Fruit fly (Drosophila melanogaster) whole organism, embryonic: ENCODE measurements around the gene Wdr62.

Experiments
- Abd-B ChIP-seq: fragments of 200-800 bp; sonication (Bioruptor generic); optimal IDR thresholded peaks from 2 replicates; lab custom pipeline; 2018; ENCODE audit warnings: missing biosample characterization, mild to moderate bottlenecking, missing genetic modification characterization, moderate library complexity
- CG10565 ChIP-seq: fragments of 200-800 bp; sonication (Bioruptor generic); optimal IDR thresholded peaks from 3 replicates; lab custom pipeline; 2016; ENCODE audit warnings: missing biosample characterization, mild to moderate bottlenecking, missing genetic modification characterization
- CG12071 ChIP-seq: fragments of 200-800 bp; sonication (Bioruptor generic); optimal IDR thresholded peaks from 3 replicates; lab custom pipeline; 2018; ENCODE audit warnings: missing biosample characterization, mild to moderate bottlenecking, missing genetic modification characterization
- CG1233 ChIP-seq: fragments of 200-800 bp; sonication (Bioruptor generic); optimal IDR thresholded peaks from 4 replicates; lab custom pipeline; 2018; ENCODE audit warnings: missing biosample characterization, mild to moderate bottlenecking, missing genetic modification characterization
- CG12942 ChIP-seq: fragments of 200-800 bp; sonication (Bioruptor generic); optimal IDR thresholded peaks from 3 replicates; lab custom pipeline; 2016; ENCODE audit warnings: missing biosample characterization, missing genetic modification characterization
- CG13424 ChIP-seq: fragments of 200-800 bp; sonication (Bioruptor generic); optimal IDR thresholded peaks from 2 replicates; lab custom pipeline; 2019; ENCODE audit warnings: missing biosample characterization, mild to moderate bottlenecking, missing genetic modification characterization, moderate library complexity
- CG1647 ChIP-seq: fragments of 200-800 bp; sonication (Bioruptor generic); optimal IDR thresholded peaks from 3 replicates; lab custom pipeline; 2016; ENCODE audit warnings: missing biosample characterization, missing genetic modification characterization
- CG17802 ChIP-seq: fragments of 200-800 bp; sonication (Bioruptor generic); optimal IDR thresholded peaks from 2 replicates; lab custom pipeline; 2018; ENCODE audit warnings: missing biosample characterization, mild to moderate bottlenecking, missing genetic modification characterization, moderate library complexity
- CG18262 ChIP-seq: fragments of 200-800 bp; optimal IDR thresholded peaks from 3 replicates; lab custom pipeline; 2019; ENCODE audit warnings: missing biosample characterization, mild to moderate bottlenecking, missing genetic modification characterization, moderate library complexity
- CG18476 ChIP-seq: fragments of 200-800 bp; sonication (Bioruptor generic); optimal IDR thresholded peaks from 2 replicates; lab custom pipeline; 2016; ENCODE audit warnings: missing biosample characterization, mild to moderate bottlenecking, missing genetic modification characterization
- CG2120 ChIP-seq: fragments of 200-800 bp; sonication (Bioruptor generic); optimal IDR thresholded peaks from 3 replicates; lab custom pipeline; 2016; ENCODE audit warnings: missing biosample characterization, missing genetic modification characterization
- CG2199 ChIP-seq: fragments of 200-800 bp; sonication (Bioruptor generic); IDR thresholded peaks from 3 replicates; pipeline ENCODE4 v1.3.6; 2022; ENCODE audit warnings: missing biosample characterization, missing genetic modification characterization
- CG30020 ChIP-seq: fragments of 200-800 bp; optimal IDR thresholded peaks from 2 replicates; lab custom pipeline; 2019; ENCODE audit warnings: missing biosample characterization, mild to moderate bottlenecking, missing genetic modification characterization, moderate library complexity
- CG31388 ChIP-seq: fragments of 200-800 bp; sonication (Bioruptor generic); optimal IDR thresholded peaks from 2 replicates; lab custom pipeline; 2016; ENCODE audit warnings: missing biosample characterization, missing genetic modification characterization
- CG33213 ChIP-seq: fragments of 200-800 bp; sonication (Bioruptor generic); optimal IDR thresholded peaks from 3 replicates; lab custom pipeline; 2016; ENCODE audit warnings: missing biosample characterization, missing genetic modification characterization
- CG33557 ChIP-seq: fragments of 200-800 bp; sonication (Bioruptor generic); optimal IDR thresholded peaks from 2 replicates; lab custom pipeline; 2019; ENCODE audit warnings: missing biosample characterization, mild to moderate bottlenecking, missing genetic modification characterization, moderate library complexity
- CG42726 ChIP-seq: fragments of 200-800 bp; sonication (Bioruptor generic); IDR thresholded peaks from 2 replicates; pipeline ENCODE4 v1.3.6; 2022; ENCODE audit warnings: missing biosample characterization, missing genetic modification characterization; ENCODE audit not compliant: partially characterized antibody
- CG6791 ChIP-seq: fragments of 200-800 bp; sonication (Bioruptor generic); IDR thresholded peaks from 3 replicates; pipeline ENCODE4 v1.3.6; 2022; ENCODE audit warnings: missing biosample characterization, missing genetic modification characterization; ENCODE audit not compliant: partially characterized antibody
- CG7372 ChIP-seq: fragments of 200-800 bp; sonication (Bioruptor generic); IDR thresholded peaks from 2 replicates; pipeline ENCODE4 v1.3.6; 2022; ENCODE audit warnings: missing biosample characterization, missing genetic modification characterization
- CG8388 ChIP-seq: fragments of 200-800 bp; sonication (Bioruptor generic); optimal IDR thresholded peaks from 2 replicates; lab custom pipeline; 2019; ENCODE audit warnings: missing biosample characterization, mild to moderate bottlenecking, missing genetic modification characterization, moderate library complexity
- CG8924 ChIP-seq: fragments of 200-800 bp; optimal IDR thresholded peaks from 3 replicates; lab custom pipeline; 2019; ENCODE audit warnings: missing biosample characterization, mild to moderate bottlenecking, missing genetic modification characterization, moderate library complexity
- CG9817 ChIP-seq: fragments of 200-800 bp; sonication (Bioruptor generic); optimal IDR thresholded peaks from 2 replicates; lab custom pipeline; 2018; ENCODE audit warnings: missing biosample characterization, mild to moderate bottlenecking, missing genetic modification characterization, moderate library complexity
- Chrac-16 ChIP-seq: fragments of 200-800 bp; sonication (Bioruptor generic); optimal IDR thresholded peaks from 3 replicates; lab custom pipeline; 2016; ENCODE audit warnings: missing biosample characterization, missing genetic modification characterization
- CkIIα-i1 ChIP-seq: fragments of 200-800 bp; sonication (Bioruptor generic); IDR thresholded peaks from 2 replicates; pipeline ENCODE4 v1.3.6; 2022; ENCODE audit warnings: missing biosample characterization, missing genetic modification characterization
- CoRest ChIP-seq: fragments of 200-800 bp; sonication (Bioruptor generic); optimal IDR thresholded peaks from 3 replicates; lab custom pipeline; 2018; ENCODE audit warnings: missing biosample characterization, mild to moderate bottlenecking, missing genetic modification characterization, moderate library complexity
- E2f2 ChIP-seq: fragments of 200-800 bp; sonication (Bioruptor generic); IDR thresholded peaks from 2 replicates; pipeline ENCODE4 v1.3.6; 2022; ENCODE audit warnings: missing biosample characterization, missing genetic modification characterization
- Ets65A ChIP-seq: fragments of 200-800 bp; sonication (Bioruptor generic); peaks from one replicate; lab custom pipeline; 2016; ENCODE audit warnings: missing biosample characterization, missing genetic modification characterization
- Nf-YA ChIP-seq: fragments of 200-800 bp; sonication (Bioruptor generic); IDR thresholded peaks from 2 replicates; pipeline ENCODE4 v1.3.6; 2022; ENCODE audit warnings: missing biosample characterization, missing genetic modification characterization
- Oli ChIP-seq: fragments of 200-800 bp; sonication (Bioruptor generic); optimal IDR thresholded peaks from 2 replicates; lab custom pipeline; 2018; ENCODE audit warnings: missing biosample characterization, mild to moderate bottlenecking, missing genetic modification characterization, moderate library complexity
- Sox102F ChIP-seq: fragments of 200-800 bp; sonication (Bioruptor generic); optimal IDR thresholded peaks from 2 replicates; lab custom pipeline; 2018; ENCODE audit warnings: missing biosample characterization, mild to moderate bottlenecking, missing genetic modification characterization, moderate library complexity
- Trl ChIP-seq, 3 experiments: fragments of >200 bp in 2 of 3; fragments of 200-800 bp in 1 of 3; sonication (Bioruptor generic) in 1 of 3; optimal IDR thresholded peaks; 2 replicates in 1 of 3; 3 replicates in 2 of 3; lab custom pipeline; 2016 to 2017; ENCODE audit warnings: missing biosample characterization in 1 of 3, missing genetic modification characterization in 1 of 3
- br ChIP-seq: fragments of >200 bp; optimal IDR thresholded peaks from 2 replicates; lab custom pipeline; 2017
- bsh ChIP-seq, 2 experiments: fragments of 200-800 bp; sonication (Bioruptor generic); optimal IDR thresholded peaks; 2 replicates each; lab custom pipeline; 2017 to 2018; ENCODE audit warnings: mild to moderate bottlenecking in 2 of 2, missing biosample characterization in 2 of 2, missing genetic modification characterization in 2 of 2, moderate library complexity in 1 of 2
- cad ChIP-seq: fragments of >200 bp; optimal IDR thresholded peaks from 2 replicates; lab custom pipeline; 2017; ENCODE audit warnings: missing biosample characterization, missing genetic modification characterization
- chif ChIP-seq, 2 experiments: fragments of 200-800 bp; sonication (Bioruptor generic); optimal IDR thresholded peaks; 3 replicates each; lab custom pipeline; 2016; ENCODE audit warnings: missing biosample characterization in 2 of 2, missing genetic modification characterization in 2 of 2
- corto ChIP-seq: fragments of 200-800 bp; sonication (Bioruptor generic); optimal IDR thresholded peaks from 2 replicates; lab custom pipeline; 2016; ENCODE audit warnings: missing biosample characterization, mild to moderate bottlenecking, missing genetic modification characterization, moderate library complexity
- disco-r ChIP-seq: fragments of 200-800 bp; sonication (Bioruptor generic); optimal IDR thresholded peaks from 2 replicates; lab custom pipeline; 2016; ENCODE audit warnings: missing biosample characterization, missing genetic modification characterization
- esg ChIP-seq: fragments of 200-800 bp; sonication (Bioruptor generic); conservative IDR thresholded peaks from 2 replicates; pipeline ENCODE4 v1.3.6; 2022; ENCODE audit warnings: missing biosample characterization, missing genetic modification characterization
- fd96Cb ChIP-seq: fragments of 200-800 bp; sonication (Bioruptor generic); optimal IDR thresholded peaks from 2 replicates; lab custom pipeline; 2018; ENCODE audit warnings: missing biosample characterization, mild to moderate bottlenecking, missing genetic modification characterization, moderate library complexity
- gcm2 ChIP-seq: fragments of 200-800 bp; sonication (Bioruptor generic); optimal IDR thresholded peaks from 2 replicates; lab custom pipeline; 2016; ENCODE audit warnings: missing biosample characterization, missing genetic modification characterization
- knrl ChIP-seq: fragments of 200-800 bp; sonication (Bioruptor generic); IDR thresholded peaks from 3 replicates; pipeline ENCODE4 v1.3.6; 2022; ENCODE audit warnings: missing biosample characterization, missing genetic modification characterization; ENCODE audit not compliant: partially characterized antibody
- lmd ChIP-seq: fragments of 200-800 bp; sonication (Bioruptor generic); IDR thresholded peaks from 2 replicates; pipeline ENCODE4 v1.3.6; 2022; ENCODE audit warnings: missing biosample characterization, missing genetic modification characterization
- onecut ChIP-seq: fragments of 200-800 bp; sonication (Bioruptor generic); IDR thresholded peaks from 2 replicates; pipeline ENCODE4 v1.3.6; 2022; ENCODE audit warnings: missing biosample characterization, missing genetic modification characterization
- prd ChIP-seq, 3 experiments: fragments of >200 bp in 2 of 3; fragments of 200-800 bp in 1 of 3; sonication (Bioruptor generic) in 1 of 3; optimal IDR thresholded peaks in 2 of 3; IDR thresholded peaks in 1 of 3; 2 replicates in 2 of 3; 3 replicates in 1 of 3; pipeline versions ENCODE4 v1.3.6 to Lab custom; 2017 to 2022; ENCODE audit warnings: missing biosample characterization in 1 of 3, missing genetic modification characterization in 1 of 3
- repo ChIP-seq: fragments of 200-800 bp; sonication (Bioruptor generic); optimal IDR thresholded peaks from 2 replicates; lab custom pipeline; 2016; ENCODE audit warnings: missing biosample characterization, missing genetic modification characterization
- sens ChIP-seq: fragments of 200-800 bp; sonication (Bioruptor generic); peaks from one replicate; lab custom pipeline; 2016; ENCODE audit warnings: missing biosample characterization, missing genetic modification characterization
- seq ChIP-seq: fragments of 200-800 bp; sonication (Bioruptor generic); IDR thresholded peaks from 2 replicates; pipeline ENCODE4 v1.3.6; 2022; ENCODE audit warnings: missing biosample characterization, missing genetic modification characterization
- sna ChIP-seq: fragments of 200-800 bp; sonication (Bioruptor generic); IDR thresholded peaks from 2 replicates; pipeline ENCODE4 v1.3.6; 2022; ENCODE audit warnings: missing biosample characterization, missing genetic modification characterization; ENCODE audit not compliant: partially characterized antibody
- stc ChIP-seq: fragments of 200-800 bp; sonication (Bioruptor generic); IDR thresholded peaks from 2 replicates; pipeline ENCODE4 v1.3.6; 2022; ENCODE audit warnings: missing biosample characterization, missing genetic modification characterization

Wdr62 gene

dm6 chr2L:1837717-1838368 lies 46.6 kb upstream of the Wdr62 start (continued):
- TF ChIP-seq Sox102F (GFP tag; lab: Kevin White, UChicago), result peak; percentile 41
- no peak for TF ChIP-seq stc (GFP tag; lab: Robert Waterston, UW)
- no peak for TF ChIP-seq prd (optimal IDR thresholded peaks at IDR 0.05; lab: Kevin White, UChicago)
- peak; percentile 52; the same call in 1 of the 3 replicates for TF ChIP-seq prd (GFP tag; IDR thresholded peaks at IDR 0.05; lab: Robert Waterston, UW)
- no peak for TF ChIP-seq CG2199 (GFP tag; lab: Robert Waterston, UW)
- TF ChIP-seq repo, result no peak
- no peak for TF ChIP-seq fd96Cb (tag; lab: Kevin White, UChicago)
- no peak for TF ChIP-seq CG17802 (tag; lab: Kevin White, UChicago)
- TF ChIP-seq CG33213, result no peak
- TF ChIP-seq CG33557 (GFP tag; lab: Kevin White, UChicago), result no peak
- TF ChIP-seq CG31388 (GFP tag; lab: Kevin White, UChicago), result no peak
- no peak for TF ChIP-seq sens (GFP tag; lab: Kevin White, UChicago)
- peak; percentile 22; the same call in 1 of the 2 replicates for TF ChIP-seq esg (GFP tag; lab: Robert Waterston, UW)
- no peak for TF ChIP-seq Nf-YA (GFP tag; lab: Robert Waterston, UW)
- TF ChIP-seq CG8388 (GFP tag; lab: Kevin White, UChicago), result no peak
- TF ChIP-seq seq (GFP tag; lab: Robert Waterston, UW), result no peak
- TF ChIP-seq chif (GFP tag; optimal IDR thresholded peaks at IDR 0.05; lab: Kevin White, UChicago), result no peak
- no peak for TF ChIP-seq CG10565 (GFP tag; lab: Kevin White, UChicago)
- TF ChIP-seq CG1233, result no peak
- no peak for TF ChIP-seq knrl (GFP tag; lab: Robert Waterston, UW)
- TF ChIP-seq bsh (GFP tag; optimal IDR thresholded peaks at IDR 0.05; lab: Kevin White, UChicago), result no peak
- no peak for TF ChIP-seq Chrac-16
- peak; percentile 51 for TF ChIP-seq CG13424 (tag; lab: Kevin White, UChicago)
- TF ChIP-seq gcm2 (GFP tag; lab: Kevin White, UChicago), result no peak
- TF ChIP-seq disco-r (GFP tag; lab: Kevin White, UChicago), result no peak
- peak; percentile 7 for TF ChIP-seq CG12071 (GFP tag; lab: Kevin White, UChicago)
- TF ChIP-seq CG18476 (GFP tag; lab: Kevin White, UChicago), result no peak
- TF ChIP-seq CG12942, result no peak
- TF ChIP-seq CG18262 (tag; lab: Kevin White, UChicago), result no peak
- peak; percentile 91 for TF ChIP-seq Ets65A (GFP tag; lab: Kevin White, UChicago)
- no peak for TF ChIP-seq E2f2 (GFP tag; lab: Robert Waterston, UW)
- TF ChIP-seq CG2120, result peak; percentile 48
- peak; percentile 42 for TF ChIP-seq CoRest (tag; lab: Kevin White, UChicago)
- 0 out of 2 replicates have a peak, but pooled peaks have one; percentile 13 for TF ChIP-seq onecut (GFP tag; lab: Robert Waterston, UW)
- no peak for TF ChIP-seq Trl (optimal IDR thresholded peaks at IDR 0.05; lab: Kevin White, UChicago)
- peak; percentile 20 for TF ChIP-seq Trl (GFP tag; optimal IDR thresholded peaks at IDR 0.05; lab: Kevin White, UChicago)
- TF ChIP-seq br (lab: Kevin White, UChicago), result no peak
- no peak for TF ChIP-seq CG1647 (GFP tag; lab: Kevin White, UChicago)
- no peak for TF ChIP-seq CG30020 (tag; lab: Kevin White, UChicago)
- no peak for TF ChIP-seq CG6791 (GFP tag; lab: Robert Waterston, UW)
- no peak for TF ChIP-seq CkIIα-i1 (GFP tag; lab: Robert Waterston, UW)
- TF ChIP-seq Oli, result peak; percentile 48
- peak; percentile 23 for TF ChIP-seq Abd-B (GFP tag; lab: Kevin White, UChicago)
- TF ChIP-seq lmd (GFP tag; lab: Robert Waterston, UW), result peak; percentile 60
- peak; percentile 35 for TF ChIP-seq CG9817 (tag; lab: Kevin White, UChicago)
- TF ChIP-seq cad, result no peak
- no peak for TF ChIP-seq CG42726
- TF ChIP-seq CG8924 (tag; lab: Kevin White, UChicago), result peak; percentile 32
- no peak for TF ChIP-seq CG7372 (GFP tag; lab: Robert Waterston, UW)
- TF ChIP-seq sna (GFP tag; lab: Robert Waterston, UW), result no peak
- TF ChIP-seq corto (GFP tag; lab: Kevin White, UChicago), result no peak
